Worm (Caenorhabditis elegans): ENCODE results near the gene srz-105.

The srz-105 gene

ce11 chrIV:16330508-16330907 lies 5.8 kb downstream of the srz-105 start:
- TF ChIP-seq elt-1 (tag; optimal IDR thresholded peaks at IDR 0.05; ENCODE audit: borderline replicate concordance, insufficient read depth): no peak
- no peak for TF ChIP-seq ztf-11 (tag; optimal IDR thresholded peaks at IDR 0.05)

ce11 chrIV:16332585-16332984 lies 7.9 kb downstream of the srz-105 start, which contains the start of gene srz-71:
Gene srz-71 (plus strand): TSS chrIV:16332885.
- TF ChIP-seq unc-120 (tag; optimal IDR thresholded peaks at IDR 0.05; ENCODE audit: poor library complexity, severe bottlenecking) (no peak), sptf-1 (tag; optimal IDR thresholded peaks at IDR 0.05) (no peak), nhr-76 (tag; optimal IDR thresholded peaks at IDR 0.05) (no peak), ceh-39 (tag; optimal IDR thresholded peaks at IDR 0.05) (no peak), lin-32 (GFP tag; optimal IDR thresholded peaks at IDR 0.05) (no peak), mab-5 (tag; optimal IDR thresholded peaks at IDR 0.05) (no peak), drap-1 (GFP tag; optimal IDR thresholded peaks at IDR 0.05) (no peak), mep-1 (tag; optimal IDR thresholded peaks at IDR 0.05) (no peak), elt-1 (tag; optimal IDR thresholded peaks at IDR 0.05; ENCODE audit: borderline replicate concordance, insufficient read depth) (no peak), M03D4.4 (tag; optimal IDR thresholded peaks at IDR 0.05) (no peak), nhr-12 (tag; optimal IDR thresholded peaks at IDR 0.05) (no peak), ceh-83 (GFP tag; optimal IDR thresholded peaks at IDR 0.05) (no peak), lsy-2 (tag; optimal IDR thresholded peaks at IDR 0.05) (no peak), snpc-4 (tag; optimal IDR thresholded peaks at IDR 0.05) (no peak), ces-1 (GFP tag; optimal IDR thresholded peaks at IDR 0.05) (no peak), unc-62 (GFP tag; optimal IDR thresholded peaks at IDR 0.05) (no peak), hlh-1 (tag; optimal IDR thresholded peaks at IDR 0.05) (no peak), ham-2 (GFP tag; optimal IDR thresholded peaks at IDR 0.05) (no peak)

DNA sequence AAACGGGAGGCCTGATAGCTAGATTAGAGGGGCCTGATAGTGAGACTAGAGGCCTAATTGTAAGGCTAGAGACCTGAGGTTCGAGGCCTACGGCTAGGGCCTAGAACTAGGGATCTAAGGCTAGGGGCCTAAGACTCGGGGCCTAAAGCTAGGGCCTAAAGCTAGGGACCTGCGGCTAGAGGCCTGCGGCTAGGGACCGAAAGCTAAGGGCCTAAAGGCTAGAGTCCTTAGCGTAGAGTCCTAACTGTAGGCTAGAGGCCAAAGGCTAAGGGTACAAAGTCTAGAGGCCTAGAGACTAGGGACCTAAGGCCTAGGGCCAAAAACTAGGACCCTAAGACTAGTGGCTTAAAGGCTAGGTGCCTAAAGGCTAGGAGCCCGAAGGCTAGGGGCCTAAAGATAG lies 8.4 kb downstream of the srz-105 start:
- TF ChIP-seq M03D4.4 (tag; optimal IDR thresholded peaks at IDR 0.05) (no peak), flh-1 (GFP tag; optimal IDR thresholded peaks at IDR 0.05) (no peak), elt-1 (tag; optimal IDR thresholded peaks at IDR 0.05; ENCODE audit: borderline replicate concordance, insufficient read depth) (no peak), sptf-1 (tag; optimal IDR thresholded peaks at IDR 0.05) (no peak), nhr-237 (tag; optimal IDR thresholded peaks at IDR 0.05) (no peak), ceh-39 (tag; optimal IDR thresholded peaks at IDR 0.05) (no peak), hlh-1 (tag; optimal IDR thresholded peaks at IDR 0.05) (no peak), snpc-4 (tag; optimal IDR thresholded peaks at IDR 0.05) (no peak)

ce11 chrIV:16335037-16335436 lies 10.3 kb downstream of the srz-105 start, which contains the start of gene srz-38:
Gene srz-38 (plus strand): TSS chrIV:16335337.
- TF ChIP-seq ceh-43 (GFP tag; optimal IDR thresholded peaks at IDR 0.05): no peak

- TF ChIP-seq lin-32 (GFP tag; optimal IDR thresholded peaks at IDR 0.05) (no peak), snpc-4 (tag; optimal IDR thresholded peaks at IDR 0.05) (no peak), nhr-237 (tag; optimal IDR thresholded peaks at IDR 0.05) (no peak), ces-1 (GFP tag; optimal IDR thresholded peaks at IDR 0.05) (no peak), elt-1 (tag; optimal IDR thresholded peaks at IDR 0.05; ENCODE audit: borderline replicate concordance, insufficient read depth) (no peak), bed-3 (GFP tag; optimal IDR thresholded peaks at IDR 0.05) (no peak), pha-4 (tag; optimal IDR thresholded peaks at IDR 0.05) (no peak), ham-2 (GFP tag; optimal IDR thresholded peaks at IDR 0.05) (no peak), nhr-76 (tag; optimal IDR thresholded peaks at IDR 0.05) (no peak), mls-2 (tag; optimal IDR thresholded peaks at IDR 0.05) (no peak), zip-8 (tag; optimal IDR thresholded peaks at IDR 0.05) (no peak)
Measured at ce11 chrIV:16336721-16337120, 12.0 kb downstream of the srz-105 start, which contains the start of gene C35D6.13. Gene C35D6.13 (plus strand): TSS chrIV:16337021.

- TF ChIP-seq nhr-28 (tag; optimal IDR thresholded peaks at IDR 0.05): no peak
- TF ChIP-seq unc-120 (tag; optimal IDR thresholded peaks at IDR 0.05; ENCODE audit: poor library complexity, severe bottlenecking): no peak
- TF ChIP-seq mab-5 (tag; optimal IDR thresholded peaks at IDR 0.05): no peak
- no peak for TF ChIP-seq nhr-76 (tag; optimal IDR thresholded peaks at IDR 0.05)
- TF ChIP-seq nhr-237 (tag; optimal IDR thresholded peaks at IDR 0.05): no peak
- no peak for TF ChIP-seq lsy-2 (tag; optimal IDR thresholded peaks at IDR 0.05)
- TF ChIP-seq pha-4 (tag; optimal IDR thresholded peaks at IDR 0.05): no peak
Measured at ce11 chrIV:16346514-16346913, 21.8 kb downstream of the srz-105 start, which contains the start of gene C35D6.3. Gene C35D6.3 (plus strand): TSS chrIV:16346814.

ce11 chrIV:16350690-16351089 lies 26.0 kb downstream of the srz-105 start, which contains the start of gene C35D6.4:
Gene C35D6.4 (plus strand): TSS chrIV:16350990.
- no peak for TF ChIP-seq unc-62 (GFP tag; optimal IDR thresholded peaks at IDR 0.05)

Measured in whole organism, mixed stage, embryonic.